Fruit fly (Drosophila melanogaster) Kc167 (cell line): ENCODE results near the gene eEF1delta.
A peak's percentile ranks its signal among the peaks of the same experiment; 100 is the strongest.

Experiments used
- Myc ChIP-seq: fragments of >200 bp; optimal IDR thresholded peaks from 2 replicates; lab custom pipeline; 2017; ENCODE audit warnings: missing external identifiers
- Sin3A ChIP-seq: fragments of >200 bp; optimal IDR thresholded peaks from 2 replicates; lab custom pipeline; 2018; ENCODE audit warnings: missing external identifiers
- h ChIP-seq: fragments of >200 bp; optimal IDR thresholded peaks from 3 replicates; lab custom pipeline; 2018; ENCODE audit warnings: missing external identifiers
- insv ChIP-seq: fragments of >200 bp; optimal IDR thresholded peaks from 3 replicates; lab custom pipeline; 2018; ENCODE audit warnings: missing external identifiers
- psq ChIP-seq: fragments of >200 bp; optimal IDR thresholded peaks from 2 replicates; lab custom pipeline; 2017; ENCODE audit warnings: missing external identifiers
- ttk ChIP-seq: sonication (Bioruptor generic); optimal IDR thresholded peaks from 2 replicates; lab custom pipeline; 2017; ENCODE audit warnings: missing external identifiers

The eEF1delta gene

DNA sequence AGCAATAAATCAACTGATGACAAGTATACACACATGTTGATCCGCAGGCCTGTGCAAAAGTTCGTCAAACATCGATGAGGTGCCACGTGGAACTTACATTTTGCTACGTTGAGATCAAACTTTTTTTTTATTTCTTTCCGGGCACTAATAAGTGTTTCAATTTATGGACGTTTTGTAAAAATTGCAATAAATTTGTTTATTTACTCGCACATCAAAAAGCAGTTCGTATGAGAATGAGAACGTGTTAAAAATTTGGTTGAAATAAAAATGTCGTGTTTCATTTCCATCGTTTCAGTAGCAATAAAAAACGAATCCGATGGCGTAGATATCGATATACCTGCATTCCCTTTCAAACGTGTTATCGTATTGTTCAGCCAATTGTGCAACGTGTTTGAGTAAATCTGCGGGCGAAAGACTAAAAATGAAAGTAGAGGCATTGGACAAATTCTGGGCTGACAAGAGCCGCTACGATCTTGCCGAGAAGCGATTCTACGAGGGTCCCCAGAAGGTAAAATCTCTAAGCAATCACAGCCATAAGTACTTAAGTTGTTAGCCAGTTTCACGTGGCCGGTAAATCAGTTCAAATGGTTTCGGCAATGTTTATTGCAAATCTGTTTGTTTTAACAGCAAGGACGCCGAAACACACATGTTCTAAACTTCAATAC is at the start of gene eEF1delta:
eEF1delta (plus strand) TSS at position 356 of the 665 bp plus-strand sequence.
- TF ChIP-seq ttk (lab: Kevin White, UChicago) (no peak), Myc (lab: Kevin White, UChicago) (no peak), Sin3A (lab: Kevin White, UChicago) (no peak)

DNA sequence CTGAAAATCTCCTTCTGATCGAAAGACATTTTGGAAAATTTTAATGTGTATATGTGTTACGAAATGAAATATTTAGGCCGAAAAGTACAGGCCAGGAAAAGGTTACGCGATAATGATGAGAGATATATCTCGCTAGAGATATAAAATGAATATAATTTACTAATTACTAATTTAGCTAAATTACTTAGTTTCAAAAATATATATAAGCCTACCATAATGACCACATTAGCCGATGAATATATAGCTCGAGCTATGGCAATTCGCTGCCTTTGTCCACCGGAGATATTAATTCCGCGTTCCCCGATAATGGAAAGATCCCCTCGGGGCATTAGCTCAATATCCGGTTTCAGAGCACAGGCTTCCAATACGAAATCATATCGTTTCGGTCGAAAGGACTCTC is 40.9 kb upstream of the eEF1delta start, which contains the start of gene Fum4:
Fum4 (minus strand) TSS at position 101 of the 400 bp plus-strand sequence.
- TF ChIP-seq h (lab: Kevin White, UChicago) = no peak

dm6 chr2L:10198911-10199310 is 33.4 kb upstream of the eEF1delta start, which contains the start of gene Sur:
Gene Sur (minus strand): TSS chr2L:10199117.
- no peak for TF ChIP-seq Myc (lab: Kevin White, UChicago)
- no peak for TF ChIP-seq Sin3A (lab: Kevin White, UChicago)
- no peak for TF ChIP-seq insv
- no peak for TF ChIP-seq ttk (lab: Kevin White, UChicago)
- TF ChIP-seq psq (lab: Kevin White, UChicago) = no peak
- no peak for TF ChIP-seq h (lab: Kevin White, UChicago)

DNA sequence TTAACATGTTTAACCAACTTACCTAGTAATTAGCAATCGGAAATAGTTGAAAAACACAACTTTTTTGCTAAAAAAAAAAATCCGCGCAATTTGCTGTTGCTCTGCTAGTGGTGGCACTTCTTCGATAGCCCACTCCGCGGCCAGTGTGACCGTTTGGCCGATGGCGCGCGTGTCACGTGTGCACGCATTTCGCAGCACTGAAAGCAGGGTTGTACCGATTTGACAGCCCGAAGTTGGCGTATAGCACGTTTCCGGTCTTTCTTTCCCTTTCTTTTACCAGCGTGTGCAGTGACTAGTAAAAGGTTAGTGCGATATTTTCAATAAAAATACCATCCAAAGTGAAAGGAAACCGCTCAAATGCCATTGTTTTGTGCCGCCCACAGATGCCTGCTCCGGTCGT is 31.5 kb upstream of the eEF1delta start, which contains the start of the genes Ripalpha and RpL7:
Ripalpha (minus strand) TSS at position 128 of the 400 bp plus-strand sequence.
RpL7 (plus strand) TSS at position 158 of the 400 bp plus-strand sequence.
- TF ChIP-seq h (lab: Kevin White, UChicago) = no peak
- TF ChIP-seq insv = no peak
- no peak for TF ChIP-seq psq (lab: Kevin White, UChicago)
- TF ChIP-seq Myc (lab: Kevin White, UChicago) = no peak
- no peak for TF ChIP-seq ttk (lab: Kevin White, UChicago)
- no peak for TF ChIP-seq Sin3A (lab: Kevin White, UChicago)

- no peak for TF ChIP-seq insv
- no peak for TF ChIP-seq Sin3A (lab: Kevin White, UChicago)
- TF ChIP-seq psq (lab: Kevin White, UChicago) = no peak
- no peak for TF ChIP-seq h (lab: Kevin White, UChicago)
- TF ChIP-seq ttk (lab: Kevin White, UChicago) = no peak
- TF ChIP-seq Myc (lab: Kevin White, UChicago) = no peak
Measured at dm6 chr2L:10201743-10202142, 30.6 kb upstream of the eEF1delta start.

- TF ChIP-seq Myc (lab: Kevin White, UChicago) (no peak), h (lab: Kevin White, UChicago) (no peak), ttk (lab: Kevin White, UChicago) (no peak), insv (no peak), psq (lab: Kevin White, UChicago) (no peak), Sin3A (lab: Kevin White, UChicago) (no peak)
Measured at dm6 chr2L:10203933-10204509, 28.3 kb upstream of the eEF1delta start, which contains the start of gene CG34159. Gene CG34159 (minus strand): TSS chr2L:10204317.

DNA sequence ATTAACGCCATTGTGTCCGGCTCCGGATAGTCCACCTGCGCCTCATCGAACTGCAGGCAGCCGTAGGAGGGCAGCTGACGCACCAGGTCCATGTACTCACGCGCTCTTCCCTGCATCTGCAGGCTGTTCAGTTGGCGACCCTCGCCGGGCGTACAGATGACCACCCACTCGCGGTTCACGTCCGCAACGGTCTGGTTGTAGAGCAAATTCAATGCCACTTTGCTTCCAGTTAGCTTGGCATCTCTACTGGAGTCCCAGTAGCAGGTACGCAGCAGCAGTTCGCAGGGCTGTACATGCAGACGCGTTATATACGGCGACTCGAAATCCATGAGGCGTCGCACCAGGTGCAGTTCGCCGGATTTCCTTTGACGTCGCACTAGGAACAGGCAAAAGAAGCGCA is 26.4 kb upstream of the eEF1delta start:
- TF ChIP-seq h (lab: Kevin White, UChicago) (no peak), ttk (lab: Kevin White, UChicago) (peak; percentile 87)

dm6 chr2L:10206633-10207162 is 25.6 kb upstream of the eEF1delta start, which contains the start of gene Snx17:
Gene Snx17 (minus strand): TSS chr2L:10206961.
- TF ChIP-seq Sin3A (lab: Kevin White, UChicago) (no peak), ttk (lab: Kevin White, UChicago) (no peak), psq (lab: Kevin White, UChicago) (no peak), Myc (lab: Kevin White, UChicago) (no peak), h (lab: Kevin White, UChicago) (no peak), insv (no peak)

dm6 chr2L:10208799-10209794 is 23.2 kb upstream of the eEF1delta start, which contains the start of gene CG5731:
Gene CG5731 (minus strand): TSS chr2L:10209744.
- no peak for TF ChIP-seq psq (lab: Kevin White, UChicago)

- TF ChIP-seq insv (no peak), psq (lab: Kevin White, UChicago) (no peak), Myc (lab: Kevin White, UChicago) (no peak)
Measured at dm6 chr2L:10210631-10211557, 21.4 kb upstream of the eEF1delta start, which contains the start of the genes CG5727 and ath. Gene CG5727 (minus strand): TSS chr2L:10210681. Gene ath (plus strand): TSS chr2L:10211143.
